Fruit fly (Drosophila melanogaster) whole organism, pupa: ENCODE data around the gene CG33158.

Source experiments
- CG12605 ChIP-seq: fragments of 200-800 bp; sonication (Bioruptor generic); IDR thresholded peaks from 2 replicates; pipeline ENCODE4 v1.3.6; 2022; ENCODE audit warnings: missing biosample characterization, missing genetic modification characterization
- CG17806 ChIP-seq: fragments of 200-800 bp; sonication (Bioruptor generic); optimal IDR thresholded peaks from 2 replicates; lab custom pipeline; 2018; ENCODE audit warnings: missing biosample characterization, mild to moderate bottlenecking, missing genetic modification characterization, moderate library complexity
- CG9948 ChIP-seq: fragments of 200-800 bp; sonication (Bioruptor generic); optimal IDR thresholded peaks from 2 replicates; lab custom pipeline; 2018; ENCODE audit warnings: missing biosample characterization, mild to moderate bottlenecking, missing genetic modification characterization, moderate library complexity
- D1 ChIP-seq: fragments of 200-800 bp; sonication (Bioruptor generic); optimal IDR thresholded peaks from 2 replicates; lab custom pipeline; 2018; ENCODE audit warnings: missing biosample characterization, mild to moderate bottlenecking, missing genetic modification characterization, moderate library complexity
- EcR ChIP-seq: fragments of 200-800 bp; sonication (Bioruptor generic); optimal IDR thresholded peaks from 3 replicates; lab custom pipeline; 2019; ENCODE audit warnings: missing biosample characterization, missing genetic modification characterization, mild to moderate bottlenecking, moderate library complexity, missing genetic modification reagents

DNA sequence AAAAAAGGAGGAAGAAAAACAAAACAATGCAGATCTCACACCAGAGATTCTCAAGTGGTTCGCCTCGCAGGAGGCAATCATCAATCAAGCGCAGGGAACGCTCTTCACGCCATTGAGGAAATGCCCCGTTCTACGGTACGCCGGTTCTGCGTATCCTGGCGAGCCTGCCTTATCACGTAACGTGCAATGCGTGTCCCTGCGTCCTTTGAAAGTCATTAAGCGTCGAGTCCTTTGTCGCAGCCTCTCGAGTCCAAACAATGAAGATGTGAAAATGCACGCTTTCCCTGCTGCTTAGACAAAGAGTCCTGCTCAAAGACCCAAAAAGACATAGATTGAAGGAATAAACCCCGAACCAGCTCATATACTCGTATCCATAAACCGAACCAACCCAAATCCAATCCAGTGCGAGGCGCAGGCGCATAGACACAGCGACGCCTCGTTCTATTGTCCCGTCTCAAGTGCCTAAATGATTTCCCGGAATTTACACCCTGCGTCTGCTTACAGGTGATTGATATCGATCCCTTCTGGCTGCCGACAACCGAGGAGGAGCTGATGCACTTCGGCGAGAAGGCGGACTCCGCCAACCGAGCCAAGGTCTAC is 71.7 kb downstream of the CG33158 start:
- no peak for TF ChIP-seq CG9948
- TF ChIP-seq D1 (tag; lab: Kevin White, UChicago): no peak
- no peak for TF ChIP-seq CG12605 (GFP tag; lab: Robert Waterston, UW)
- TF ChIP-seq CG17806 (tag; lab: Kevin White, UChicago): no peak
- TF ChIP-seq EcR (GFP tag; lab: Kevin White, UChicago): no peak
